Fruit fly (Drosophila melanogaster): Measurements from ENCODE around the gene CG4367.

The CG4367 gene

DNA sequence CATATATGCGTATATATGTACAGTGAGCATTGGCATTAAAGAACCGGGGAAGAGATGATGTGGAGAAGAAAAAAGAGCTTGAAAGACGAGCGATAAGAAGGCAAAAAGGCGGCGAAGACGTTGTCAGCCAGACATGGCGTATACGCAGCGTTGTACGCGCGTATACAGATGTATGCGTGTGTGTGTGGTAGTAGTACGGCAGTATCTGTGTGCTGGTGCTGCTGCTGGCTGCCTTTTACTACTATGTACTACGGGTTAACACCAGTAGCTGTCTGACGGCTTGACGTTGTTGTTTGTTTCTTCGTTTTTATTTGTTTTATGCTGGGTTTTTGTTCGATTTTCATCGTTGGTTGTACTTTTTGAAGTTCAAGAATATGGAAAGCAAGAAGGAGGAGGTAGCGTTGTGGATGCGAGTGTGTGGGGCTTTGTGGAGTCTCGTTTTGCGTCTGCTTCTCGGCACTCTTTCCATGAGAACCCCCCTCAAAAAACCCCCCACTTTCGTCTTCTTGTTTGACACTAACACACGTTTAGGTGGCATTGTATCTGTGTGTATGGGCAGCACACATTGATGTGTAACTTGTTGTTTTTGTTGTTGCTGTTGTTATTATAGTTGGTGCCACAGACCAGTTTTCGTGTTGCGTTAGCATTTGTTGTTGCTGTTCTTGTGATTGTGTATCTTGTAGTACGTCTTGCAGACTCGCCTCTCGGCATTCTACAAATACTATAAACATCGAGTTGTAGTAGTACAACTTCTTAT, 47.4 kb downstream of the CG4367 start (continued):
- TF ChIP-seq hb (GFP tag; IDR thresholded peaks at IDR 0.05; ENCODE audit: partially characterized antibody) = no peak
- TF ChIP-seq CG10274 (GFP tag; optimal IDR thresholded peaks at IDR 0.05) = no peak
- no peak; the same call in 1 of the 2 replicates for TF ChIP-seq chm (GFP tag; IDR thresholded peaks at IDR 0.05)
- no peak for TF ChIP-seq Hey (tag; optimal IDR thresholded peaks at IDR 0.05)
- TF ChIP-seq CG1529 (GFP tag; optimal IDR thresholded peaks at IDR 0.05) = no peak
- TF ChIP-seq CG16779 (GFP tag; IDR thresholded peaks at IDR 0.05) = no peak
- peak; percentile 82 for TF ChIP-seq abd-A (tag; optimal IDR thresholded peaks at IDR 0.05)
- peak; percentile 71 for TF ChIP-seq CG10543 (GFP tag; optimal IDR thresholded peaks at IDR 0.05)
- peak; percentile 60; the same call in 1 of the 2 replicates for TF ChIP-seq sob (GFP tag; IDR thresholded peaks at IDR 0.05)
- TF ChIP-seq Poxn (GFP tag; IDR thresholded peaks at IDR 0.05) = no peak
- peak; percentile 22 for TF ChIP-seq psq (GFP tag; optimal IDR thresholded peaks at IDR 0.05)
- TF ChIP-seq CG16863 (GFP tag; optimal IDR thresholded peaks at IDR 0.05) = peak; percentile 8
- no peak for TF ChIP-seq CG17829 (tag; optimal IDR thresholded peaks at IDR 0.05)
- TF ChIP-seq grau (tag; optimal IDR thresholded peaks at IDR 0.05) = no peak
- no peak for TF ChIP-seq crc (GFP tag; optimal IDR thresholded peaks at IDR 0.05)
- no peak for TF ChIP-seq jing (GFP tag; optimal IDR thresholded peaks at IDR 0.05)
- TF ChIP-seq ems (GFP tag; optimal IDR thresholded peaks at IDR 0.05) = no peak
- no peak for TF ChIP-seq B-H1 (GFP tag; IDR thresholded peaks at IDR 0.05)
- TF ChIP-seq Dbx (GFP tag; IDR thresholded peaks at IDR 0.05) = peak; percentile 67; the same call in 1 of the 3 replicates
- no peak for TF ChIP-seq CG8388 (GFP tag; optimal IDR thresholded peaks at IDR 0.05)
- TF ChIP-seq CG10209 (GFP tag; optimal IDR thresholded peaks at IDR 0.05) = no peak
- no peak for TF ChIP-seq phol (tag; optimal IDR thresholded peaks at IDR 0.05)
- TF ChIP-seq CG5953 (GFP tag; IDR thresholded peaks at IDR 0.05) = no peak
- no peak for TF ChIP-seq ab (GFP tag; optimal IDR thresholded peaks at IDR 0.05)
- no peak for TF ChIP-seq C15 (GFP tag; IDR thresholded peaks at IDR 0.05)
- TF ChIP-seq Neu2 (GFP tag; optimal IDR thresholded peaks at IDR 0.05; ENCODE audit: borderline replicate concordance) = no peak
- peak; percentile 91 for TF ChIP-seq cg (GFP tag; optimal IDR thresholded peaks at IDR 0.05)
- no peak for TF ChIP-seq CG6689 (GFP tag; IDR thresholded peaks at IDR 0.05)
- no peak for TF ChIP-seq Doc2 (GFP tag; IDR thresholded peaks at IDR 0.05)
- TF ChIP-seq Med (GFP tag) = peak; percentile 79
- TF ChIP-seq pnt (GFP tag; optimal IDR thresholded peaks at IDR 0.05) = no peak
- peak; percentile 40; the same call in 1 of the 3 replicates for TF ChIP-seq CG34422 (GFP tag; IDR thresholded peaks at IDR 0.05)
- 0 out of 2 replicates have a peak, but pooled peaks have one; percentile 23 for TF ChIP-seq E2f1 (GFP tag; IDR thresholded peaks at IDR 0.05)
- no peak for TF ChIP-seq yki (optimal IDR thresholded peaks at IDR 0.05)
- TF ChIP-seq Hmx (GFP tag; optimal IDR thresholded peaks at IDR 0.05) = no peak
- no peak for TF ChIP-seq Gsc (GFP tag; IDR thresholded peaks at IDR 0.05)
- TF ChIP-seq nau (GFP tag; optimal IDR thresholded peaks at IDR 0.05) = peak; percentile 1
- TF ChIP-seq bcd (GFP tag; optimal IDR thresholded peaks at IDR 0.05) = no peak
- TF ChIP-seq Sox100B (GFP tag; optimal IDR thresholded peaks at IDR 0.05) = no peak
- no peak for TF ChIP-seq CG11093 (GFP tag; IDR thresholded peaks at IDR 0.05)
- no peak for TF ChIP-seq rib (GFP tag; IDR thresholded peaks at IDR 0.05)
- no peak for TF ChIP-seq az2 (GFP tag; optimal IDR thresholded peaks at IDR 0.05)
- TF ChIP-seq CG2199 (GFP tag; IDR thresholded peaks at IDR 0.05) = peak; percentile 81; the same call in 2 of the 3 replicates
- TF ChIP-seq fd64A (GFP tag; optimal IDR thresholded peaks at IDR 0.05) = no peak
- TF ChIP-seq eve (GFP tag; optimal IDR thresholded peaks at IDR 0.05) = peak in 1 of 2 experiments; percentile 54
- TF ChIP-seq ken (GFP tag; IDR thresholded peaks at IDR 0.05) = no peak
- TF ChIP-seq Nf-YC (tag; optimal IDR thresholded peaks at IDR 0.05) = peak; percentile 6
- TF ChIP-seq pros (GFP tag; optimal IDR thresholded peaks at IDR 0.05) = peak; percentile 94
- no peak for TF ChIP-seq Chrac-16 (GFP tag; optimal IDR thresholded peaks at IDR 0.05)
- no peak for TF ChIP-seq zfh2 (GFP tag; optimal IDR thresholded peaks at IDR 0.05)
- no peak for TF ChIP-seq Bteb2 (GFP tag; optimal IDR thresholded peaks at IDR 0.05)
